Comparison of ENCODE assay signal across 2 fruit fly cellular contexts in the genomic region with DNA sequence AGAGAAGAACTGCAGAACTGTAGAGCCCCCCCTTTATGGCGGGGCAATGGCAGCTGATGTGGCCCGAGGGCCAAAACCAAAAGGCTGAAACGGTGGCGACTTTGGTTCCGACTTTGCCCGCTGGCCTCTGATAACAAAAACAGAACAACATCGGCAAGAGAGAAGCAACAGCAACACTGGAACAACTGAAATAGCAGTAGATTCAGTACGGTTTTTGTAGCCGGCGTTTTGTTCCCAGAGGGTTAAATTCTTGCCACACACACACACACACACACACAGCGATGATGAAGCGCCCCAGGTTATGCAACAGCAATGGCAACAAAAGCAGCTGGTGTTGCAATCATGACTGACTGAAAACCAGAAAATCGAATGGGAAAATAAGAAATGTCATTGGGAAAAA.
TF ChIP-seq lines count a peak whose summit lies in the region.

No protein-coding gene starts in this region.

- TF ChIP-seq CTCF in whole organism, embryonic (GFP tag; optimal IDR thresholded peaks at IDR 0.05; lab: Kevin White, UChicago) = no peak

TF ChIP-seq in whole organism, embryonic, 481 proteins besides CTCF, POLR2A, EP300 and RAD21:
- TF ChIP-seq maf-S (GFP tag; optimal IDR thresholded peaks at IDR 0.05; lab: Kevin White, UChicago) (no peak), CG11456 (GFP tag; IDR thresholded peaks at IDR 0.05; lab: Robert Waterston, UW) (no peak), fd102C (GFP tag; optimal IDR thresholded peaks at IDR 0.05; lab: Kevin White, UChicago) (no peak), sens (GFP tag; lab: Kevin White, UChicago) (peak; percentile 57), dimm (GFP tag; IDR thresholded peaks at IDR 0.05; lab: Robert Waterston, UW) (no peak), Ptx1 (GFP tag; IDR thresholded peaks at IDR 0.05; lab: Robert Waterston, UW) (no peak), cg (GFP tag; optimal IDR thresholded peaks at IDR 0.05; lab: Kevin White, UChicago) (peak; percentile 35), CG4424 (GFP tag; optimal IDR thresholded peaks at IDR 0.05; lab: Kevin White, UChicago) (peak; percentile 52), Vsx1 (GFP tag; optimal IDR thresholded peaks at IDR 0.05; lab: Kevin White, UChicago) (no peak), CG4360 (GFP tag; IDR thresholded peaks at IDR 0.05; lab: Robert Waterston, UW) (no peak), seq (GFP tag; IDR thresholded peaks at IDR 0.05; lab: Robert Waterston, UW) (no peak), Doc2 (GFP tag; IDR thresholded peaks at IDR 0.05; lab: Robert Waterston, UW) (no peak)

TF ChIP-seq in whole organism, wandering third instar larva, 38 proteins besides CTCF, POLR2A, EP300 and RAD21:
- peak; percentile 56 for TF ChIP-seq Dfd (GFP tag; optimal IDR thresholded peaks at IDR 0.05; lab: Kevin White, UChicago)
- no peak for TF ChIP-seq rgr (GFP tag; optimal IDR thresholded peaks at IDR 0.05; lab: Kevin White, UChicago)
TF ChIP-seq in whole organism, wandering third instar larva: peak in this region for 1.
